Worm (Caenorhabditis elegans): Measurements from ENCODE around the gene C14C6.8.

Gene C14C6.8

ce11 chrV:539040-539510 is 13.9 kb downstream of the C14C6.8 start, which contains the start of gene nhr-155:
Gene nhr-155, plus strand, starts transcription at chrV:539460.
- TF ChIP-seq ceh-19 (GFP tag; optimal IDR thresholded peaks at IDR 0.05) (no peak), ceh-22 (tag; optimal IDR thresholded peaks at IDR 0.05) (no peak)

ce11 chrV:536571-536970 is 16.4 kb downstream of the C14C6.8 start, which contains the start of gene C14C6.5:
Gene C14C6.5, plus strand, starts transcription at chrV:536628.
- TF ChIP-seq ztf-16 (tag; optimal IDR thresholded peaks at IDR 0.05) (no peak), unc-42 (tag; optimal IDR thresholded peaks at IDR 0.05) (no peak), elt-4 (tag; optimal IDR thresholded peaks at IDR 0.05) (no peak), C38D4.7 (GFP tag; optimal IDR thresholded peaks at IDR 0.05) (no peak), elt-2 (tag; optimal IDR thresholded peaks at IDR 0.05) (no peak), ceh-31 (tag; optimal IDR thresholded peaks at IDR 0.05) (no peak), ref-2 (tag; optimal IDR thresholded peaks at IDR 0.05) (no peak)

ce11 chrV:534176-534575 is 18.8 kb downstream of the C14C6.8 start, which contains the start of gene nhr-132:
Gene nhr-132, plus strand, starts transcription at chrV:534446.
- TF ChIP-seq nfya-1 (tag; optimal IDR thresholded peaks at IDR 0.05) = peak; percentile 14
- no peak for TF ChIP-seq fkh-6 (tag; optimal IDR thresholded peaks at IDR 0.05)
- TF ChIP-seq ceh-30 (tag; optimal IDR thresholded peaks at IDR 0.05) = no peak
- peak; percentile 21 for TF ChIP-seq elt-2 (tag; optimal IDR thresholded peaks at IDR 0.05)

- TF ChIP-seq pax-1 (tag; optimal IDR thresholded peaks at IDR 0.05) (peak; percentile 21), nfya-1 (tag; optimal IDR thresholded peaks at IDR 0.05) (peak; percentile 34), sox-2 (GFP tag; IDR thresholded peaks at IDR 0.05) (no peak), ceh-31 (tag; optimal IDR thresholded peaks at IDR 0.05) (peak; percentile 38), elt-2 (tag; optimal IDR thresholded peaks at IDR 0.05) (peak; percentile 72), sox-4 (tag; optimal IDR thresholded peaks at IDR 0.05) (no peak), tbx-2 (tag; optimal IDR thresholded peaks at IDR 0.05) (peak; percentile 38), unc-55 (GFP tag; optimal IDR thresholded peaks at IDR 0.05) (peak; percentile 67), ceh-18 (tag; optimal IDR thresholded peaks at IDR 0.05) (no peak), ama-1 (optimal IDR thresholded peaks at IDR 0.05) (no peak)
Measured at ce11 chrV:532046-532445, 20.9 kb downstream of the C14C6.8 start, which contains the start of gene nhr-58. Gene nhr-58, plus strand, starts transcription at chrV:532259.

ce11 chrV:527602-528001 is 25.4 kb downstream of the C14C6.8 start, which contains the start of gene srw-108:
Gene srw-108, plus strand, starts transcription at chrV:527902.
- TF ChIP-seq zip-5 (tag; optimal IDR thresholded peaks at IDR 0.05) = no peak
- no peak for TF ChIP-seq ref-2 (tag; optimal IDR thresholded peaks at IDR 0.05)
- TF ChIP-seq ceh-31 (tag; optimal IDR thresholded peaks at IDR 0.05) = no peak
- TF ChIP-seq pat-9 (tag; optimal IDR thresholded peaks at IDR 0.05) = no peak
- no peak for TF ChIP-seq pha-4 (tag; optimal IDR thresholded peaks at IDR 0.05)
- no peak for TF ChIP-seq ceh-34 (tag; optimal IDR thresholded peaks at IDR 0.05)
- no peak for TF ChIP-seq syd-9 (tag; optimal IDR thresholded peaks at IDR 0.05)
- TF ChIP-seq sox-4 (tag; optimal IDR thresholded peaks at IDR 0.05) = no peak
- TF ChIP-seq sdc-2 (tag; optimal IDR thresholded peaks at IDR 0.05) = no peak
- TF ChIP-seq elt-2 (tag; optimal IDR thresholded peaks at IDR 0.05) = no peak
- no peak for TF ChIP-seq ztf-16 (tag; optimal IDR thresholded peaks at IDR 0.05)
- TF ChIP-seq ets-4 (tag; optimal IDR thresholded peaks at IDR 0.05) = no peak
- no peak for TF ChIP-seq ceh-14 (tag; optimal IDR thresholded peaks at IDR 0.05)
- no peak for TF ChIP-seq mec-3 (tag; optimal IDR thresholded peaks at IDR 0.05; ENCODE audit: borderline replicate concordance)
- TF ChIP-seq rnt-1 (tag; optimal IDR thresholded peaks at IDR 0.05) = no peak

ce11 chrV:525040-525439 is 27.9 kb downstream of the C14C6.8 start, which contains the start of gene R11G11.16:
Gene R11G11.16, minus strand, starts transcription at chrV:525140.
- TF ChIP-seq elt-2 (tag; optimal IDR thresholded peaks at IDR 0.05) = no peak
- no peak for TF ChIP-seq K02D7.2 (tag; optimal IDR thresholded peaks at IDR 0.05)
- no peak for TF ChIP-seq pha-4 (tag; optimal IDR thresholded peaks at IDR 0.05)
- TF ChIP-seq syd-9 (tag; optimal IDR thresholded peaks at IDR 0.05) = no peak
- TF ChIP-seq madf-2 (tag; optimal IDR thresholded peaks at IDR 0.05) = no peak
- no peak for TF ChIP-seq ceh-24 (tag; optimal IDR thresholded peaks at IDR 0.05)
- TF ChIP-seq odd-2 (tag; optimal IDR thresholded peaks at IDR 0.05) = no peak
- no peak for TF ChIP-seq ref-2 (tag; optimal IDR thresholded peaks at IDR 0.05)
- no peak for TF ChIP-seq unc-55 (GFP tag; optimal IDR thresholded peaks at IDR 0.05)
- TF ChIP-seq ceh-19 (GFP tag; optimal IDR thresholded peaks at IDR 0.05) = no peak
- no peak for TF ChIP-seq F13H6.1 (tag; optimal IDR thresholded peaks at IDR 0.05)
- TF ChIP-seq ceh-31 (tag; optimal IDR thresholded peaks at IDR 0.05) = no peak
- no peak for TF ChIP-seq fax-1 (tag; optimal IDR thresholded peaks at IDR 0.05)
- no peak for TF ChIP-seq sdc-2 (tag; optimal IDR thresholded peaks at IDR 0.05)
- no peak for TF ChIP-seq hlh-13 (GFP tag; optimal IDR thresholded peaks at IDR 0.05)
- no peak for TF ChIP-seq ttx-3 (tag; optimal IDR thresholded peaks at IDR 0.05)
- TF ChIP-seq ceh-6 (GFP tag; optimal IDR thresholded peaks at IDR 0.05) = no peak
- TF ChIP-seq C08G9.2 (tag; optimal IDR thresholded peaks at IDR 0.05) = no peak
